Fruit fly (Drosophila melanogaster) whole organism, prepupa: ENCODE results near the gene CG18764.

ENCODE experiments used
- CG10631 ChIP-seq: fragments of 200-800 bp; sonication (Bioruptor generic); optimal IDR thresholded peaks from 2 replicates; lab custom pipeline; 2016; ENCODE audit warnings: missing biosample characterization, missing genetic modification characterization
- CG10669 ChIP-seq: fragments of 200-800 bp; sonication (Bioruptor generic); optimal IDR thresholded peaks from 3 replicates; lab custom pipeline; 2018; ENCODE audit warnings: missing biosample characterization, mild to moderate bottlenecking, missing genetic modification characterization, moderate library complexity
- CG11294 ChIP-seq: fragments of 200-800 bp; sonication (Bioruptor generic); IDR thresholded peaks from 2 replicates; pipeline ENCODE4 v1.3.6; 2022; ENCODE audit warnings: missing biosample characterization, missing genetic modification characterization
- CG11762 ChIP-seq: fragments of 200-800 bp; sonication (Bioruptor generic); optimal IDR thresholded peaks from 3 replicates; lab custom pipeline; 2016; ENCODE audit warnings: missing biosample characterization, missing genetic modification characterization; ENCODE audit not compliant: insufficient read depth
- CG11902 ChIP-seq: fragments of 200-800 bp; sonication (Bioruptor generic); optimal IDR thresholded peaks from 3 replicates; lab custom pipeline; 2016; ENCODE audit warnings: missing biosample characterization, missing genetic modification characterization
- CG1621 ChIP-seq: fragments of 200-800 bp; sonication (Bioruptor generic); optimal IDR thresholded peaks from 3 replicates; lab custom pipeline; 2018; ENCODE audit warnings: missing biosample characterization, mild to moderate bottlenecking, missing genetic modification characterization
- CG16779 ChIP-seq: fragments of 200-800 bp; sonication (Bioruptor generic); optimal IDR thresholded peaks from 3 replicates; lab custom pipeline; 2017; ENCODE audit warnings: missing biosample characterization, mild to moderate bottlenecking, missing genetic modification characterization
- CG31627 ChIP-seq: fragments of 200-800 bp; sonication (Bioruptor generic); optimal IDR thresholded peaks from 3 replicates; lab custom pipeline; 2016; ENCODE audit warnings: missing biosample characterization, missing genetic modification characterization
- CG32006 ChIP-seq: fragments of 200-800 bp; sonication (Bioruptor generic); optimal IDR thresholded peaks from 3 replicates; lab custom pipeline; 2017; ENCODE audit warnings: missing biosample characterization, mild to moderate bottlenecking, missing genetic modification characterization
- CG6163 ChIP-seq: fragments of 200-800 bp; sonication (Bioruptor generic); IDR thresholded peaks from 3 replicates; pipeline ENCODE4 v1.3.6; 2022; ENCODE audit warnings: missing biosample characterization, missing genetic modification characterization
- CG6808 ChIP-seq: fragments of 200-800 bp; sonication (Bioruptor generic); optimal IDR thresholded peaks from 3 replicates; lab custom pipeline; 2017; ENCODE audit warnings: missing biosample characterization, missing genetic modification characterization, mild to moderate bottlenecking, moderate library complexity, missing genetic modification reagents
- CG6854 ChIP-seq: fragments of 200-800 bp; sonication (Bioruptor generic); optimal IDR thresholded peaks from 2 replicates; lab custom pipeline; 2017; ENCODE audit warnings: missing biosample characterization, mild to moderate bottlenecking, missing genetic modification characterization
- CG8319 ChIP-seq: fragments of 200-800 bp; sonication (Bioruptor generic); optimal IDR thresholded peaks from 3 replicates; lab custom pipeline; 2016; ENCODE audit warnings: missing biosample characterization, missing genetic modification characterization
- CG8632 ChIP-seq: fragments of 200-800 bp; sonication (Bioruptor generic); optimal IDR thresholded peaks from 3 replicates; lab custom pipeline; 2016; ENCODE audit warnings: missing biosample characterization, missing genetic modification characterization
- CG9139 ChIP-seq: fragments of 200-800 bp; sonication (Bioruptor generic); optimal IDR thresholded peaks from 3 replicates; lab custom pipeline; 2017; ENCODE audit warnings: missing biosample characterization, mild to moderate bottlenecking, missing genetic modification characterization
- Eip75B ChIP-seq: fragments of 200-800 bp; sonication (Bioruptor generic); optimal IDR thresholded peaks from 3 replicates; lab custom pipeline; 2016; ENCODE audit warnings: missing biosample characterization, missing genetic modification characterization
- Eip93F ChIP-seq: fragments of 200-800 bp; sonication (Bioruptor generic); optimal IDR thresholded peaks from 2 replicates; lab custom pipeline; 2016; ENCODE audit warnings: missing biosample characterization, mild to moderate bottlenecking, missing genetic modification characterization
- Ets21C ChIP-seq: fragments of 200-800 bp; sonication (Bioruptor generic); optimal IDR thresholded peaks from 3 replicates; lab custom pipeline; 2016; ENCODE audit warnings: missing biosample characterization, missing genetic modification characterization
- Ets96B ChIP-seq: fragments of 200-800 bp; optimal IDR thresholded peaks from 2 replicates; lab custom pipeline; 2019; ENCODE audit warnings: missing biosample characterization, mild to moderate bottlenecking, missing genetic modification characterization, moderate library complexity
- Gug ChIP-seq: fragments of 200-800 bp; sonication (Bioruptor generic); IDR thresholded peaks from 2 replicates; pipeline ENCODE4 v1.3.6; 2022; ENCODE audit warnings: missing biosample characterization, missing genetic modification characterization
- Hr38 ChIP-seq: sonication (Bioruptor generic); optimal IDR thresholded peaks from 2 replicates; lab custom pipeline; 2016; ENCODE audit warnings: missing biosample characterization, missing genetic modification characterization
- Hr4 ChIP-seq: fragments of 200-800 bp; sonication (Bioruptor generic); optimal IDR thresholded peaks from 3 replicates; lab custom pipeline; 2016; ENCODE audit warnings: missing biosample characterization, missing genetic modification characterization
- Lpt ChIP-seq: fragments of 200-800 bp; sonication (Bioruptor generic); optimal IDR thresholded peaks from 3 replicates; lab custom pipeline; 2016; ENCODE audit warnings: missing biosample characterization, missing genetic modification characterization
- OdsH ChIP-seq: fragments of 200-800 bp; sonication (Bioruptor generic); optimal IDR thresholded peaks from 3 replicates; lab custom pipeline; 2016; ENCODE audit warnings: missing biosample characterization, missing genetic modification characterization
- Sox102F ChIP-seq: fragments of 200-800 bp; sonication (Bioruptor generic); optimal IDR thresholded peaks from 2 replicates; lab custom pipeline; 2016; ENCODE audit warnings: missing biosample characterization, mild to moderate bottlenecking, missing genetic modification characterization
- Sox14 ChIP-seq: fragments of 200-800 bp; sonication (Bioruptor generic); optimal IDR thresholded peaks from 3 replicates; lab custom pipeline; 2016; ENCODE audit warnings: missing biosample characterization, missing genetic modification characterization
- Sox15 ChIP-seq: fragments of 200-800 bp; sonication (Bioruptor generic); optimal IDR thresholded peaks from 3 replicates; lab custom pipeline; 2016; ENCODE audit warnings: missing biosample characterization, missing genetic modification characterization
- achi ChIP-seq: fragments of 200-800 bp; sonication (Bioruptor generic); optimal IDR thresholded peaks from 3 replicates; lab custom pipeline; 2016; ENCODE audit warnings: missing biosample characterization, missing genetic modification characterization
- acj6 ChIP-seq: fragments of 200-800 bp; sonication (Bioruptor generic); optimal IDR thresholded peaks from 3 replicates; lab custom pipeline; 2016; ENCODE audit warnings: missing biosample characterization, missing genetic modification characterization
- cyc ChIP-seq: fragments of 200-800 bp; sonication (Bioruptor generic); optimal IDR thresholded peaks from 3 replicates; lab custom pipeline; 2016; ENCODE audit warnings: missing biosample characterization, missing genetic modification characterization
- dac ChIP-seq: fragments of 200-800 bp; sonication (Bioruptor generic); optimal IDR thresholded peaks from 2 replicates; lab custom pipeline; 2017; ENCODE audit warnings: missing biosample characterization, mild to moderate bottlenecking, missing genetic modification characterization
- dsx ChIP-seq: fragments of 200-800 bp; optimal IDR thresholded peaks from 3 replicates; lab custom pipeline; 2019; ENCODE audit warnings: missing biosample characterization, mild to moderate bottlenecking, missing genetic modification characterization, moderate library complexity; ENCODE audit not compliant: poor library complexity, severe bottlenecking
- eg ChIP-seq: fragments of 200-800 bp; sonication (Bioruptor generic); IDR thresholded peaks from 3 replicates; pipeline ENCODE4 v1.3.6; 2022; ENCODE audit warnings: missing biosample characterization, missing genetic modification characterization
- esn ChIP-seq: fragments of 200-800 bp; sonication (Bioruptor generic); optimal IDR thresholded peaks from 2 replicates; lab custom pipeline; 2016; ENCODE audit warnings: missing biosample characterization, mild to moderate bottlenecking, missing genetic modification characterization, moderate library complexity
- fd59A ChIP-seq: fragments of 200-800 bp; sonication (Bioruptor generic); optimal IDR thresholded peaks from 2 replicates; lab custom pipeline; 2017; ENCODE audit warnings: missing biosample characterization, mild to moderate bottlenecking, missing genetic modification characterization, missing genetic modification reagents
- fkh ChIP-seq: fragments of 200-800 bp; sonication (Bioruptor generic); optimal IDR thresholded peaks from 3 replicates; lab custom pipeline; 2017; ENCODE audit warnings: missing biosample characterization, mild to moderate bottlenecking, missing genetic modification characterization, moderate library complexity
- net ChIP-seq: fragments of 200-800 bp; sonication (Bioruptor generic); optimal IDR thresholded peaks from 3 replicates; lab custom pipeline; 2016; ENCODE audit warnings: missing biosample characterization, missing genetic modification characterization
- ss ChIP-seq, 2 experiments: fragments of 200-800 bp; sonication (Bioruptor generic); optimal IDR thresholded peaks; 2 replicates in 1 of 2; 3 replicates in 1 of 2; lab custom pipeline; 2017 to 2018; ENCODE audit warnings: mild to moderate bottlenecking in 2 of 2, missing biosample characterization in 2 of 2, missing genetic modification characterization in 2 of 2, moderate library complexity in 1 of 2
- svp ChIP-seq: fragments of 200-800 bp; sonication (Bioruptor generic); peaks from one replicate; lab custom pipeline; 2016; ENCODE audit warnings: missing biosample characterization, missing genetic modification characterization
- topi ChIP-seq: fragments of 200-800 bp; sonication (Bioruptor generic); optimal IDR thresholded peaks from 3 replicates; lab custom pipeline; 2016; ENCODE audit warnings: missing biosample characterization, missing genetic modification characterization
- vri ChIP-seq: fragments of 200-800 bp; sonication (Bioruptor generic); optimal IDR thresholded peaks from 3 replicates; lab custom pipeline; 2016; ENCODE audit warnings: missing biosample characterization, mild to moderate bottlenecking, missing genetic modification characterization

CG18764 gene

dm6 chr3R:11626571-11626970 is at the start of gene CG18764, which contains the start of gene CG6813:
Gene CG18764 (plus strand): TSS chr3R:11626889.
Gene CG6813 (minus strand): TSS chr3R:11626638.
- TF ChIP-seq CG8632 (no peak), esn (GFP tag; lab: Kevin White, UChicago) (peak; percentile 27), Eip93F (peak; percentile 26)

DNA sequence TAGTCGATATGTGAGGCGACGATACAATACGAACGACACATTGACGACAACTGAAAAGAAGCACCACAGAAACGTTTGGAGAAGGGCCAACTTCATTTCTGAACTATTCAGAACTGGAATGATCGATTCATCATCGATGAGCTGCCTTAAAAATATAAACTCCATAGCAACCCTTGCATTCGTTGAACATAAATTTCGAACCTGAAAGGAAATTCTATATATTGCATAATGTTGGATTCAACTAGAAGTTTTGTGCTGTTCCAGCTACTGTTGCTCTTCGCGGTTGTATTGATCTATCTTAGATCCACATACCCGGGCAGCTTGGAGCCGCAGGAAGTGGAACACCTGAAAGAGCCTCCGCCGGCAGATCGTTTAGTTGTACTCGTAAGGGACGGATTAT is 48.0 kb upstream of the CG18764 start, which contains the start of the genes CG6790 and CG5342:
Gene CG6790, minus strand, starts transcription at position 101 of the 400 bp plus-strand sequence.
Gene CG5342, plus strand, starts transcription at position 182 of the 400 bp plus-strand sequence.
- TF ChIP-seq ss (GFP tag; optimal IDR thresholded peaks at IDR 0.05; lab: Kevin White, UChicago) (no peak), dsx (no peak), dac (no peak), esn (GFP tag; lab: Kevin White, UChicago) (no peak), CG10631 (GFP tag; lab: Kevin White, UChicago) (no peak), CG11294 (GFP tag; lab: Robert Waterston, UW) (no peak), achi (GFP tag; lab: Kevin White, UChicago) (no peak), Sox102F (GFP tag; lab: Kevin White, UChicago) (no peak), Hr4 (GFP tag; lab: Kevin White, UChicago) (no peak), acj6 (GFP tag; lab: Kevin White, UChicago) (no peak), CG32006 (GFP tag; lab: Kevin White, UChicago) (no peak), net (no peak), CG6854 (no peak), CG10669 (GFP tag; lab: Kevin White, UChicago) (no peak), CG31627 (GFP tag; lab: Kevin White, UChicago) (no peak), Sox14 (GFP tag; lab: Kevin White, UChicago) (no peak), fkh (GFP tag; lab: Kevin White, UChicago) (no peak), svp (GFP tag; lab: Kevin White, UChicago) (no peak), CG9139 (GFP tag; lab: Kevin White, UChicago) (no peak), eg (GFP tag; lab: Robert Waterston, UW) (no peak)

DNA sequence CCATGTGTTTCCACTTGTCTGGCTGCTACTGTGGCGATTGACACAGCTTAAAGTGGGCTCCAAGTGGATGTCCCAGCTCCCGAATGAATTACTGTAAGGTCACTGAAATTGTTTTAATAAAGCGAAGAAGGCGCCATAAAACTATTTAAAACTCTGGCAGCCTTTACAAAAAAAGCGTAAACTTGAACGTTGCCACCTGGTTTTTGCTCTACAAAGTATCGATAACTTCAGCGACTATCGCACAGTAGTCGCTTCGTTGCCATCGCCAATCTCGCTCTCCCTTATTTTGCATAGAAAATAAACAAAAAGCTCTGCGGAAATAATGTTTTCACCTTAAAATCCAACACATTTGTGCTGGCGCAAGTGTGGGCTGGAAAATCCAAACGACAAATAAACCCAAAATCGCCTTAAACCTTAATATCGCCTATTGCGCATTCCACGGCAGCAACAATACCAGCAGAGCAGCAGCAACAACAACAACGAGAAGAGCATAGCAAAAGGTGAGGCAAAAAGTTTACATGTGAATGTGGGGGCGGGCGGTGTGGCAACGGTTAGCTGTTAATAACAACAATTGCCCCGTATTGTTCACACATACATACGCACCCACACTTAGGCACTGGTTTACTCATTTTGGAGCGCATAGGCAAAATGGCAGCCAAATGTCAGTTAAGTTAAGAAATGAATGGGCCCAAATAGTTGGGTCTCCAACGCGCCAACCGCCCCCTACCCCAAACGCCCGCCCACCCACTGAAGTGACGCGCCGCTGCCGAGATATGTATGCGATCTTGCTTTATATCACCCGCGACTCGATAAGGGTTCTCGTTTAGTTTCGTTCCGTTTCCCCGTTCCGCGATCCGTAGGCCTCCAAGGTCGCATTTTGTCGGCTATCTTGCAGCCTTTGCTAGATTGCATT is 45.1 kb upstream of the CG18764 start, which contains the start of gene wkd:
Gene wkd, plus strand, starts transcription at position 237 of the 913 bp plus-strand sequence.
- TF ChIP-seq CG1621 (tag; lab: Kevin White, UChicago): peak; percentile 83
- TF ChIP-seq CG11762 (GFP tag; lab: Kevin White, UChicago): no peak
- TF ChIP-seq CG31627 (GFP tag; lab: Kevin White, UChicago): peak; percentile 9

DNA sequence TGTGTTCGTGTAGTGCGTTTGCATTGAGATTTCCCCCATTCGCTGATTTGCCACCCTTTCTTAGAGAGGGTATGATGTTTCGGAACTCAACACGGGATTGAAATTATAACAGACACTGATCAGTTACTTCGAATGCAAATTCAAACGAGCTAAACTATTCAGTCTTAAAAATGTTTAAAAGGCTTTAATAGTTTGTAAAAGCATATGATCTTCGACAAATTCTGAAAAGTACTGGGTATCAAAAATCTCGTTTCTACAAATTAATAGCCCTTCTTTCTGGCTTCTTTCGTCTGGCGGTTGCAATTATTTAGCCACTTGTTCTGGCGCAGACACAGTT is 44.5 kb upstream of the CG18764 start:
- no peak for TF ChIP-seq Hr4 (GFP tag; lab: Kevin White, UChicago)
- peak; percentile 72 for TF ChIP-seq CG11762 (GFP tag; lab: Kevin White, UChicago)
- peak; percentile 76 for TF ChIP-seq fd59A (GFP tag; lab: Kevin White, UChicago)
- TF ChIP-seq Lpt (GFP tag; lab: Kevin White, UChicago): peak; percentile 89
- peak; percentile 88 for TF ChIP-seq CG10669 (GFP tag; lab: Kevin White, UChicago)
- peak; percentile 85 for TF ChIP-seq Ets96B
- peak; percentile 79 for TF ChIP-seq dsx
- TF ChIP-seq ss (GFP tag; optimal IDR thresholded peaks at IDR 0.05; lab: Kevin White, UChicago): peak in 1 of 2 experiments; percentile 73
- peak; percentile 19 for TF ChIP-seq Sox15 (GFP tag; lab: Kevin White, UChicago)
- peak; percentile 1 for TF ChIP-seq CG11902 (GFP tag; lab: Kevin White, UChicago)
- TF ChIP-seq Ets21C (GFP tag; lab: Kevin White, UChicago): no peak
- peak; percentile 87 for TF ChIP-seq CG10631 (GFP tag; lab: Kevin White, UChicago)
- TF ChIP-seq CG8319: peak; percentile 64
- TF ChIP-seq CG6163 (GFP tag; lab: Robert Waterston, UW): peak; percentile 93
- TF ChIP-seq achi (GFP tag; lab: Kevin White, UChicago): no peak
- TF ChIP-seq eg (GFP tag; lab: Robert Waterston, UW): peak; percentile 96
- TF ChIP-seq cyc (GFP tag; lab: Kevin White, UChicago): peak; percentile 36
- TF ChIP-seq Hr38 (GFP tag; lab: Kevin White, UChicago): peak; percentile 68
- TF ChIP-seq vri: no peak
- TF ChIP-seq OdsH (GFP tag; lab: Kevin White, UChicago): no peak
- no peak for TF ChIP-seq fkh (GFP tag; lab: Kevin White, UChicago)
- peak; percentile 88 for TF ChIP-seq CG11294 (GFP tag; lab: Robert Waterston, UW)
- peak; percentile 88 for TF ChIP-seq Gug (GFP tag; lab: Robert Waterston, UW)
- peak; percentile 19 for TF ChIP-seq CG31627 (GFP tag; lab: Kevin White, UChicago)
- TF ChIP-seq CG16779 (tag; lab: Kevin White, UChicago): no peak
- TF ChIP-seq CG9139 (GFP tag; lab: Kevin White, UChicago): peak; percentile 50
- no peak for TF ChIP-seq CG8632
- TF ChIP-seq CG1621 (tag; lab: Kevin White, UChicago): peak; percentile 86
- TF ChIP-seq Eip75B: peak; percentile 88
- peak; percentile 77 for TF ChIP-seq CG6808 (GFP tag; lab: Kevin White, UChicago)
- no peak for TF ChIP-seq topi (GFP tag; lab: Kevin White, UChicago)
